Worm (Caenorhabditis elegans) whole organism, L2 larva: ENCODE results near the gene sms-2.

Experiments used
- C34F6.9 ChIP-seq: fragments of 150-350 bp; optimal IDR thresholded peaks from 2 replicates; lab custom pipeline; 2014; ENCODE audit warnings: missing biosample characterization, missing genetic modification characterization
- F13H6.1 ChIP-seq: sonication (generic microtip); optimal IDR thresholded peaks from 2 replicates; lab custom pipeline; 2016; ENCODE audit warnings: missing genetic modification characterization, missing compliant biosample characterization
- R02D3.7 ChIP-seq: fragments of 150-350 bp; optimal IDR thresholded peaks from 2 replicates; lab custom pipeline; 2014; ENCODE audit warnings: missing biosample characterization, missing genetic modification characterization
- ZK546.5 ChIP-seq: sonication (generic microtip); optimal IDR thresholded peaks from 2 replicates; lab custom pipeline; 2017; ENCODE audit warnings: missing biosample characterization, missing genetic modification characterization
- alr-1 ChIP-seq: fragments of 150-350 bp; optimal IDR thresholded peaks from 2 replicates; lab custom pipeline; 2014; ENCODE audit warnings: missing biosample characterization, missing genetic modification characterization
- aly-2 ChIP-seq: fragments of 150-350 bp; optimal IDR thresholded peaks from 2 replicates; lab custom pipeline; 2014; ENCODE audit warnings: missing biosample characterization, missing genetic modification characterization
- ama-1 ChIP-seq: fragments of 150-350 bp; optimal IDR thresholded peaks from 2 replicates; lab custom pipeline; 2018; ENCODE audit warnings: inconsistent platforms
- blmp-1 ChIP-seq: sonication (generic microtip); optimal IDR thresholded peaks from 2 replicates; lab custom pipeline; 2017; ENCODE audit warnings: missing genetic modification characterization, mild to moderate bottlenecking, missing compliant biosample characterization, antibody characterized with exemption, moderate library complexity; ENCODE audit not compliant: insufficient read depth
- ceh-16 ChIP-seq: fragments of 150-350 bp; optimal IDR thresholded peaks from 2 replicates; lab custom pipeline; 2014; ENCODE audit warnings: missing biosample characterization, missing genetic modification characterization
- ceh-82 ChIP-seq: fragments of 150-350 bp; optimal IDR thresholded peaks from 2 replicates; lab custom pipeline; 2014; ENCODE audit warnings: missing biosample characterization, missing genetic modification characterization
- crh-2 ChIP-seq: sonication (generic microtip); optimal IDR thresholded peaks from 2 replicates; lab custom pipeline; 2017; ENCODE audit warnings: missing biosample characterization, missing genetic modification characterization
- dmd-4 ChIP-seq: sonication (generic microtip); optimal IDR thresholded peaks from 2 replicates; lab custom pipeline; 2017; ENCODE audit warnings: missing biosample characterization, missing genetic modification characterization
- egl-27 ChIP-seq: sonication (generic microtip); optimal IDR thresholded peaks from 3 replicates; lab custom pipeline; 2017; ENCODE audit warnings: missing biosample characterization, missing genetic modification reagents, missing genetic modification characterization
- elt-1 ChIP-seq: fragments of 150-350 bp; optimal IDR thresholded peaks from 2 replicates; lab custom pipeline; 2014; ENCODE audit warnings: missing biosample characterization, missing genetic modification characterization
- elt-3 ChIP-seq: sonication (generic microtip); optimal IDR thresholded peaks from 2 replicates; lab custom pipeline; 2017; ENCODE audit warnings: missing biosample characterization, missing genetic modification characterization
- fos-1 ChIP-seq: fragments of 150-350 bp; optimal IDR thresholded peaks from 2 replicates; lab custom pipeline; 2014; ENCODE audit warnings: missing biosample characterization, missing genetic modification characterization
- gmeb-1 ChIP-seq: fragments of 150-350 bp; optimal IDR thresholded peaks from 2 replicates; lab custom pipeline; 2014; ENCODE audit warnings: missing biosample characterization, missing genetic modification characterization
- lin-11 ChIP-seq: fragments of 150-350 bp; sonication (generic microtip); optimal IDR thresholded peaks from 2 replicates; lab custom pipeline; 2014; ENCODE audit warnings: missing biosample characterization, missing genetic modification characterization, inconsistent platforms, mixed read lengths
- lin-39 ChIP-seq: fragments of 150-350 bp; optimal IDR thresholded peaks from 2 replicates; lab custom pipeline; 2014; ENCODE audit warnings: missing biosample characterization, missing genetic modification reagents, missing genetic modification characterization
- lsy-2 ChIP-seq, 2 experiments: fragments of 150-350 bp in 1 of 2; sonication (generic microtip) in 1 of 2; optimal IDR thresholded peaks; 2 replicates each; lab custom pipeline; 2014 to 2017; ENCODE audit warnings: missing biosample characterization in 2 of 2, missing genetic modification characterization in 2 of 2
- mab-5 ChIP-seq: fragments of 150-350 bp; optimal IDR thresholded peaks from 2 replicates; lab custom pipeline; 2014; ENCODE audit warnings: missing biosample characterization, missing genetic modification characterization
- mdl-1 ChIP-seq, 2 experiments: fragments of 150-350 bp in 1 of 2; sonication (generic microtip) in 1 of 2; optimal IDR thresholded peaks; 2 replicates each; lab custom pipeline; 2017; ENCODE audit warnings: missing biosample characterization in 2 of 2, missing genetic modification characterization in 2 of 2
- nhr-10 ChIP-seq: sonication (generic microtip); optimal IDR thresholded peaks from 2 replicates; lab custom pipeline; 2017; ENCODE audit warnings: missing biosample characterization, missing genetic modification characterization
- nhr-11 ChIP-seq: fragments of 150-350 bp; optimal IDR thresholded peaks from 2 replicates; lab custom pipeline; 2014; ENCODE audit warnings: missing biosample characterization, missing genetic modification characterization
- nhr-12 ChIP-seq: fragments of 150-350 bp; optimal IDR thresholded peaks from 2 replicates; lab custom pipeline; 2014; ENCODE audit warnings: missing biosample characterization, missing genetic modification characterization
- nhr-129 ChIP-seq: fragments of 150-350 bp; optimal IDR thresholded peaks from 2 replicates; lab custom pipeline; 2014; ENCODE audit warnings: missing biosample characterization, missing genetic modification characterization
- nhr-21 ChIP-seq: fragments of 150-350 bp; optimal IDR thresholded peaks from 2 replicates; lab custom pipeline; 2014; ENCODE audit warnings: missing biosample characterization, missing genetic modification characterization
- nhr-23 ChIP-seq: fragments of 150-350 bp; optimal IDR thresholded peaks from 2 replicates; lab custom pipeline; 2014; ENCODE audit warnings: missing biosample characterization, missing genetic modification reagents, missing genetic modification characterization
- nhr-237 ChIP-seq: fragments of 150-350 bp; optimal IDR thresholded peaks from 2 replicates; lab custom pipeline; 2014; ENCODE audit warnings: missing biosample characterization, missing genetic modification characterization
- nhr-25 ChIP-seq: fragments of 150-350 bp; sonication (generic microtip); optimal IDR thresholded peaks from 3 replicates; lab custom pipeline; 2014; ENCODE audit warnings: missing biosample characterization, missing genetic modification characterization
- nhr-6 ChIP-seq: fragments of 150-350 bp; optimal IDR thresholded peaks from 2 replicates; lab custom pipeline; 2014; ENCODE audit warnings: missing biosample characterization, missing genetic modification characterization
- nhr-77 ChIP-seq: fragments of 150-350 bp; optimal IDR thresholded peaks from 2 replicates; lab custom pipeline; 2014; ENCODE audit warnings: missing biosample characterization, missing genetic modification characterization
- sem-4 ChIP-seq: fragments of 150-350 bp; optimal IDR thresholded peaks from 2 replicates; lab custom pipeline; 2014; ENCODE audit warnings: missing biosample characterization, missing genetic modification reagents, missing genetic modification characterization
- sma-9 ChIP-seq, 2 experiments: fragments of 150-350 bp in 1 of 2; sonication (generic microtip) in 1 of 2; optimal IDR thresholded peaks; 2 replicates each; lab custom pipeline; 2014 to 2016; ENCODE audit warnings: missing genetic modification characterization in 2 of 2, mild to moderate bottlenecking in 1 of 2, missing biosample characterization in 1 of 2, missing compliant biosample characterization in 1 of 2, missing genetic modification reagents in 1 of 2, moderate library complexity in 1 of 2
- snpc-4 ChIP-seq: fragments of 150-350 bp; optimal IDR thresholded peaks from 2 replicates; lab custom pipeline; 2014; ENCODE audit warnings: missing biosample characterization, missing genetic modification characterization
- unc-39 ChIP-seq: fragments of 150-350 bp; optimal IDR thresholded peaks from 2 replicates; lab custom pipeline; 2014; ENCODE audit warnings: missing biosample characterization, missing genetic modification characterization
- unc-55 ChIP-seq: fragments of 150-350 bp; sonication (generic microtip); optimal IDR thresholded peaks from 3 replicates; lab custom pipeline; 2014; ENCODE audit warnings: missing biosample characterization, missing genetic modification reagents, missing genetic modification characterization
- unc-62 ChIP-seq: fragments of 150-350 bp; optimal IDR thresholded peaks from 2 replicates; lab custom pipeline; 2014; ENCODE audit warnings: missing biosample characterization, missing genetic modification reagents, missing genetic modification characterization
- zag-1 ChIP-seq: fragments of 150-350 bp; optimal IDR thresholded peaks from 2 replicates; lab custom pipeline; 2014; ENCODE audit warnings: missing biosample characterization, missing genetic modification characterization
- ztf-11 ChIP-seq: sonication (generic microtip); optimal IDR thresholded peaks from 2 replicates; lab custom pipeline; 2017; ENCODE audit warnings: missing biosample characterization, missing genetic modification characterization
- ztf-4 ChIP-seq: fragments of 150-350 bp; optimal IDR thresholded peaks from 2 replicates; lab custom pipeline; 2014; ENCODE audit warnings: missing biosample characterization, missing genetic modification characterization

sms-2 gene

DNA sequence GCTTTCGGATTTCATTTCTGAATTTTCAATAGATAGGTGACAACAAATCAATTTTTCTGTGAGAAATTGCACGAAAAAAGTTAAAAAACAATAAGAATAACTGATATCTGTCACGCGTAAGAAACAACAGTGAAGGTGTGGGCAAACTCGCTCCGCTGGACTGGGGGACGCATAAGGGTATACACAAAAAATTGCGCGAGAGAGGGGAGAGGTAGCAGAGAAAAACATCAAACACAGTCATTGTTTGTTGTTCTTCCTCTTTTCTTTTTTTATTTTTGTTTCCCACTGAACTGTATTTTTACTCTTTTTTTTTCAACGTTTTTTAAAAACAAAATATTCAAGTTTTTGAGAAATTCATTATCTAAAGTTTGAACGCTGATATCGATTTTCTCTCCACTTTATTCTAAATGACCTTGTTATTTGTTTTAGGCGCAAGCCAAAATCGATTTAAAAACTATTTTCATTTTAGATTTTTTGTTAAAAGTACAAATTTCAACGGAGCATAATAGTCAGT is 24.1 kb downstream of the sms-2 start, which contains the start of the genes pifk-1 and tbc-11:
Gene pifk-1 (minus strand): TSS at position 17 of the 514 bp plus-strand sequence.
Gene tbc-11 (plus strand): TSS at position 464 of the 514 bp plus-strand sequence.
- no peak for TF ChIP-seq nhr-77
- TF ChIP-seq nhr-129 (tag; lab: Kevin White, UChicago), result peak; percentile 78
- TF ChIP-seq nhr-11 (tag; lab: Kevin White, UChicago), result no peak
- peak; percentile 55 for TF ChIP-seq C34F6.9 (tag; lab: Kevin White, UChicago)
- peak; percentile 15 for TF ChIP-seq sem-4
- TF ChIP-seq sma-9 (GFP tag; optimal IDR thresholded peaks at IDR 0.05; lab: Kevin White, UChicago), result peak; percentile 2
- TF ChIP-seq sma-9 (tag; optimal IDR thresholded peaks at IDR 0.05; lab: Kevin White, UChicago), result no peak
- peak; percentile 11 for TF ChIP-seq nhr-25 (tag; lab: Kevin White, UChicago)
- TF ChIP-seq egl-27, result peak; percentile 30
- peak; percentile 78 for TF ChIP-seq unc-55 (GFP tag; lab: Kevin White, UChicago)
- no peak for TF ChIP-seq aly-2 (tag; lab: Kevin White, UChicago)
- no peak for TF ChIP-seq unc-39 (tag; lab: Kevin White, UChicago)
- TF ChIP-seq alr-1 (tag; lab: Kevin White, UChicago), result no peak
- peak; percentile 21 for TF ChIP-seq nhr-21 (tag; lab: Kevin White, UChicago)
- TF ChIP-seq F13H6.1 (tag; lab: Kevin White, UChicago), result peak; percentile 44
- TF ChIP-seq gmeb-1 (tag; lab: Kevin White, UChicago), result no peak
- no peak for TF ChIP-seq R02D3.7 (tag; lab: Kevin White, UChicago)
- TF ChIP-seq lsy-2 (tag; optimal IDR thresholded peaks at IDR 0.05; lab: Kevin White, UChicago), result peak in 1 of 2 experiments; percentile 64
- TF ChIP-seq fos-1 (tag; lab: Kevin White, UChicago), result peak; percentile 78
- peak; percentile 2 for TF ChIP-seq zag-1 (tag; lab: Kevin White, UChicago)
- TF ChIP-seq crh-2, result peak; percentile 70

DNA sequence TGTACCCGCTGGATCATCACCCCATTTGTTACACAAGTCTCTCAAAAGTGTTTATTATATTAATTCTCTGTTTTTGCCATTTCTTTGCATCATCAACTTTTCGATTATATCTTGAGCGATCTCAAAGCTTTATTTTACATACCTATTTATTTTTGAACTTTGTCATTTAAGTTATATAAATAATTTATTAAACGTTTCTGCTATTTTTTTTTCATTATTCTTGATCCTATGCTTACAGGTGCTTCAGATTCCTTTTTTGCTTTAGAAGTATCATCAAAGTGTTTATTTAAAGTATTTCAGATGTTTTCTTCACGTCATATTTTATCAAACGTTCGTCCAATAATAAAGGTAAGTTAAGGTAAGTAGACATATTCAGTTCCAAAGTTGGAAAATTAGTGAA is 30.6 kb downstream of the sms-2 start, which contains the start of gene F35H12.5:
Gene F35H12.5 (plus strand): TSS at position 301 of the 400 bp plus-strand sequence.
- TF ChIP-seq nhr-12 (tag; lab: Kevin White, UChicago), result no peak
- no peak for TF ChIP-seq R02D3.7 (tag; lab: Kevin White, UChicago)
- TF ChIP-seq lin-39, result no peak
- TF ChIP-seq nhr-77, result no peak
- no peak for TF ChIP-seq gmeb-1 (tag; lab: Kevin White, UChicago)
- no peak for TF ChIP-seq nhr-21 (tag; lab: Kevin White, UChicago)
- TF ChIP-seq ZK546.5 (tag; lab: Kevin White, UChicago), result no peak
- no peak for TF ChIP-seq ztf-11
- TF ChIP-seq unc-62 (GFP tag; lab: Kevin White, UChicago), result no peak

DNA sequence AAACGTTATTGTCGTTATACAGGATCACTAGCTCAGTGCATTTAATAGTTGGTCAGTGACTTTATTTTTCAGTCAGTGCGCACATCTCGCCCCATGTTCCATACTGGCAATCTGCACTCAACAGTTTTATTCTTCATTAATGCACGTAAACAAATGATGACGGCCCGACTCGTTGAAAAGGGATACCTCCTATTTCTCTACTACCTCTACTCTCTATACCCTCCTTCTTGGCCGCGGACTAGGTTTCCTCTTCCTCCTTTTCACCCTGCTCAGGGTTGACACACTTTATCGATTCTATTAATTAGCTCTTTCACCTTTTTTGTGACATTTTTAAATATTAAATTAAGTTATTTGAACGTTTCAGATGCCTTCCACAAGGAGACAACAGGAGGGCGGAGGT is 33.2 kb downstream of the sms-2 start, which contains the start of gene sel-12:
Gene sel-12 (plus strand): TSS at position 358 of the 400 bp plus-strand sequence.
- TF ChIP-seq unc-39 (tag; lab: Kevin White, UChicago), result no peak
- no peak for TF ChIP-seq gmeb-1 (tag; lab: Kevin White, UChicago)
- no peak for TF ChIP-seq nhr-25 (tag; lab: Kevin White, UChicago)
- TF ChIP-seq snpc-4 (tag; lab: Kevin White, UChicago), result no peak
- TF ChIP-seq elt-3 (tag; lab: Kevin White, UChicago), result no peak
- TF ChIP-seq lsy-2 (tag; optimal IDR thresholded peaks at IDR 0.05; lab: Kevin White, UChicago), result peak in 1 of 2 experiments; percentile 34
- TF ChIP-seq crh-2, result no peak
- no peak for TF ChIP-seq mdl-1 (tag; optimal IDR thresholded peaks at IDR 0.05; lab: Kevin White, UChicago)
- TF ChIP-seq fos-1 (tag; lab: Kevin White, UChicago), result peak; percentile 22
- no peak for TF ChIP-seq R02D3.7 (tag; lab: Kevin White, UChicago)
- no peak for TF ChIP-seq unc-62 (GFP tag; lab: Kevin White, UChicago)
- TF ChIP-seq blmp-1 (tag; lab: Kevin White, UChicago), result no peak
- TF ChIP-seq nhr-23 (tag; lab: Kevin White, UChicago), result no peak
- TF ChIP-seq nhr-12 (tag; lab: Kevin White, UChicago), result no peak
- no peak for TF ChIP-seq ceh-16
- TF ChIP-seq nhr-237 (tag; lab: Kevin White, UChicago), result no peak
- TF ChIP-seq nhr-10 (tag; lab: Kevin White, UChicago), result no peak
- no peak for TF ChIP-seq dmd-4 (tag; lab: Kevin White, UChicago)
- no peak for TF ChIP-seq elt-1
- no peak for TF ChIP-seq mab-5
- TF ChIP-seq nhr-129 (tag; lab: Kevin White, UChicago), result peak; percentile 49
- no peak for TF ChIP-seq zag-1 (tag; lab: Kevin White, UChicago)
- no peak for TF ChIP-seq ama-1
- TF ChIP-seq ztf-4 (tag; lab: Kevin White, UChicago), result no peak
- TF ChIP-seq nhr-21 (tag; lab: Kevin White, UChicago), result no peak
- no peak for TF ChIP-seq nhr-6 (tag; lab: Kevin White, UChicago)
- TF ChIP-seq unc-55 (GFP tag; lab: Kevin White, UChicago), result peak; percentile 71
- TF ChIP-seq egl-27, result no peak
- no peak for TF ChIP-seq sem-4
- TF ChIP-seq C34F6.9 (tag; lab: Kevin White, UChicago), result peak; percentile 48
- no peak for TF ChIP-seq sma-9 (GFP tag; optimal IDR thresholded peaks at IDR 0.05; lab: Kevin White, UChicago)
- TF ChIP-seq sma-9 (tag; optimal IDR thresholded peaks at IDR 0.05; lab: Kevin White, UChicago), result no peak
- no peak for TF ChIP-seq lin-11 (tag; lab: Kevin White, UChicago)
- no peak for TF ChIP-seq ZK546.5 (tag; lab: Kevin White, UChicago)
- no peak for TF ChIP-seq ceh-82 (tag; lab: Kevin White, UChicago)
